Worm (Caenorhabditis elegans): ENCODE measurements around the gene R05D8.9.

- no peak for TF ChIP-seq C34F6.9 (tag; optimal IDR thresholded peaks at IDR 0.05)
- no peak for TF ChIP-seq unc-62 (GFP tag; optimal IDR thresholded peaks at IDR 0.05)
- no peak for TF ChIP-seq zag-1 (tag; optimal IDR thresholded peaks at IDR 0.05)
- TF ChIP-seq skn-1 (tag; optimal IDR thresholded peaks at IDR 0.05) = no peak
- TF ChIP-seq fos-1 (tag; optimal IDR thresholded peaks at IDR 0.05) = no peak
- no peak for TF ChIP-seq mbf-1 (tag; optimal IDR thresholded peaks at IDR 0.05)
- no peak for TF ChIP-seq nhr-21 (tag; optimal IDR thresholded peaks at IDR 0.05)
Observed at ce11 chrV:2767465-2767864, at the start of gene R05D8.9.
